Worm (Caenorhabditis elegans): ENCODE data around the gene F16F9.3.
A peak's percentile ranks its signal among the peaks of the same experiment; 100 is the strongest.

F16F9.3 gene

DNA sequence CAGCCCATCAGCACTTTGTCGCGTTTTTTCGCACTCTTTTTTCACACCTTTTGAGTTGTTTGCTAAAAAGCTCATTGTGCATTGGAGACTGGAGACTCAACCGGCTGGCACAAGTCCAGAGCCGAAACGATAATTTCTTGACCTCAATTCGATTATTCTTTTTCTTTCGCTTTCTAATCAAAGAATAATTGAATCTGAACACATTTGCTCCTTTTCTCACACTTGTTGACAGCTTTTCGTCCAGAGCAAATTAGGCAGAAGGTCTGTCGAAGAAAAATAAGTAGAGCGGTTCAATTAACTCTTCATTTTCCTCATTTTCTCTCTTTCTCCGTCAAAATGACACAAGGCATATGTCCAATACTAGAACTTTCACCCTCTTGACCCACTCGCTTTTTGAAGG, 12.5 kb upstream of the F16F9.3 start:
- no peak for TF ChIP-seq hlh-4 (tag; optimal IDR thresholded peaks at IDR 0.05)
- peak; percentile 52 for TF ChIP-seq blmp-1 (tag; optimal IDR thresholded peaks at IDR 0.05)
- peak; percentile 8 for TF ChIP-seq ceh-8 (GFP tag; optimal IDR thresholded peaks at IDR 0.05)

DNA sequence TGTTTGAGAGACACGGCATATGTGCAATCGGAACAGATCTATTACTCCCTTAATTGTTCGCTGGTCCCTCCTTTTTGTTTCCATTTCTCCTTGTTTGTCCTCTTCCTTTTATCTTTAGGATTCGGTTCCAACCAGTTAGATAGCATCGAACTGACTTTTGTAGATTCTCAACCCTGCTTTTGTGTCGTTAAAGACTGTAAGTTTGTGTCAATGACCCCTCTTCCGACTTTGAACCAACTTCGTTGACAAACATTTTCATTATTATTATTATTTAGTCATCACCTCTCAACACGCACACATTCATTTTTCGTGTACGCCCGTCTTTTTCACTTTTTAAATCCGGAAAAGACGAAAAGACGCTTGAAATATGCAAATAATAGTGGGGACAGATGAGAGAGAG, 11.3 kb upstream of the F16F9.3 start, which contains the start of gene F16F9.1:
Gene F16F9.1 (plus strand): TSS at position 301 of the 400 bp plus-strand sequence.
- TF ChIP-seq fkh-4 (tag; optimal IDR thresholded peaks at IDR 0.05; ENCODE audit: borderline replicate concordance) (no peak), unc-30 (tag; optimal IDR thresholded peaks at IDR 0.05) (no peak), mef-2 (tag; optimal IDR thresholded peaks at IDR 0.05) (no peak), hlh-17 (GFP tag; optimal IDR thresholded peaks at IDR 0.05; ENCODE audit: borderline replicate concordance) (no peak), nhr-28 (tag; optimal IDR thresholded peaks at IDR 0.05) (no peak), rnt-1 (tag; optimal IDR thresholded peaks at IDR 0.05) (no peak), elt-2 (tag; optimal IDR thresholded peaks at IDR 0.05) (no peak), aha-1 (tag; optimal IDR thresholded peaks at IDR 0.05) (no peak), sup-37 (GFP tag; optimal IDR thresholded peaks at IDR 0.05) (no peak), sptf-1 (tag; optimal IDR thresholded peaks at IDR 0.05) (no peak), hlh-4 (tag; optimal IDR thresholded peaks at IDR 0.05) (no peak)

DNA sequence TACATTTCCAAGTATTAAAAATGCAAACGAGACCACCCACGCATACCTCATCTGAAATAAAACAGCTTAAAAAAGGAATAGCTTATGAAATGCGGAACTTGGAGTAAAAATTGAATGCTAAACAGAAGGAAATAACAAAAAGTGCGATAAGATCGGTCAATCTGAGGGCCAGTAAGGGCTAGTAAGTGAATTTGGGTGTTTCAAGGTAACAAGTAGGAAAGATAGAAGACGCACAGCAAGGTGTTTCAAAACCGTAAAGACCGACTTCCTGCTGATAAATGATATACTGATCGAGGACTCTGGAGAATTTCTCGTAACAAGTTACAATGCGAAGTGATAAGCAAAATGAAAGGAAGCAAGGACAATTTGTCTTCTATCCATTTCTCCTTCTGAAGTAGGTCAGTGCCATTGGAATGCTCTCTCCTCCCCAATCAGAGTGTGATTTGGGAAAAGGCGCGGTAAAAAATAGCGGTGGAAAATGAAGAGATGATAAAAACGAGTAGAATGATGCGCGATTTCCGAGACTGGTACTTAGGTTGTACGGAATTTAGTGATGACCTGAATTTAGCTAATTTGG, 1.7 kb upstream of the F16F9.3 start, which contains the start of gene dpy-6:
Gene dpy-6 (minus strand): TSS at position 51 of the 577 bp plus-strand sequence.
- TF ChIP-seq zip-4 (GFP tag; optimal IDR thresholded peaks at IDR 0.05) (no peak), C34B4.2 (tag; optimal IDR thresholded peaks at IDR 0.05) (no peak), lin-35 (GFP tag; optimal IDR thresholded peaks at IDR 0.05) (no peak), nhr-71 (tag; optimal IDR thresholded peaks at IDR 0.05) (no peak), mep-1 (tag; optimal IDR thresholded peaks at IDR 0.05) (no peak), irx-1 (tag; optimal IDR thresholded peaks at IDR 0.05) (no peak), nhr-28 (tag; optimal IDR thresholded peaks at IDR 0.05) (no peak), lin-14 (GFP tag; optimal IDR thresholded peaks at IDR 0.05) (peak; percentile 34), nhr-20 (tag; optimal IDR thresholded peaks at IDR 0.05) (no peak), isw-1 (GFP tag; IDR thresholded peaks at IDR 0.05) (no peak), snpc-4 (tag; optimal IDR thresholded peaks at IDR 0.05) (no peak), ztf-4 (tag; optimal IDR thresholded peaks at IDR 0.05) (no peak), ama-1 (optimal IDR thresholded peaks at IDR 0.05) (no peak), dsc-1 (tag; optimal IDR thresholded peaks at IDR 0.05) (no peak), rnt-1 (tag; optimal IDR thresholded peaks at IDR 0.05) (peak; percentile 3), alr-1 (tag; optimal IDR thresholded peaks at IDR 0.05; ENCODE audit: borderline replicate concordance) (no peak), sup-37 (GFP tag; optimal IDR thresholded peaks at IDR 0.05) (no peak), efl-1 (optimal IDR thresholded peaks at IDR 0.05) (no peak), efl-1 (GFP tag; optimal IDR thresholded peaks at IDR 0.05 in 1 of 2) (peak in 1 of 2 experiments; percentile 57), elt-3 (tag; optimal IDR thresholded peaks at IDR 0.05) (peak in 4 of 6 experiments; percentile 0 to 84 (median 31)), hpl-2 (GFP tag; optimal IDR thresholded peaks at IDR 0.05) (no peak), ceh-82 (tag; optimal IDR thresholded peaks at IDR 0.05) (no peak), blmp-1 (tag; optimal IDR thresholded peaks at IDR 0.05) (peak; percentile 82), aha-1 (tag; optimal IDR thresholded peaks at IDR 0.05) (no peak), unc-30 (tag; optimal IDR thresholded peaks at IDR 0.05) (no peak), nhr-85 (tag) (peak; percentile 79)

DNA sequence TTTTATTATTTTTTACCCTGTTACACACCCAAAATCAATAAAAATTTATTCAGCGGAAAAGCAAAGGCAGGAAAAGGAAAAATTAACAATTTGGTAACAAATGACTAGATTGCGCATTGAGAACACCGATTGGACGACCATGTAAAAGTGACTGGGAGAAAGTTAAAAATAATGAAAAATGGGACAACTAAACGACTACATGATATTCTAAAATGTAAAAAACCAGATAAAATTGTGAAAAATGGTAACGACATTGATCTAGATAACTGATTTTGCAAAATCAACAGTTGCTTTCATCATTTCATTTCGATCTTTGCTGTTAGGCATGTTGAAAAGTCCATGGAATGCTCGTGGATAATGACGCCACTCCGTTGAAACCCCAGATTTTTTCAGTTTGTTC, 2.4 kb downstream of the F16F9.3 start:
- TF ChIP-seq fkh-10 (GFP tag; optimal IDR thresholded peaks at IDR 0.05) (no peak), lin-15B (tag; optimal IDR thresholded peaks at IDR 0.05) (no peak), unc-130 (tag; optimal IDR thresholded peaks at IDR 0.05) (no peak), nhr-76 (tag; optimal IDR thresholded peaks at IDR 0.05) (no peak), ets-5 (GFP tag; IDR thresholded peaks at IDR 0.05) (no peak), aha-1 (tag; optimal IDR thresholded peaks at IDR 0.05) (no peak), F16B12.6 (tag; optimal IDR thresholded peaks at IDR 0.05) (no peak), nhr-11 (tag; optimal IDR thresholded peaks at IDR 0.05) (no peak), ceh-82 (tag; optimal IDR thresholded peaks at IDR 0.05) (no peak), ztf-4 (tag; optimal IDR thresholded peaks at IDR 0.05) (no peak), nhr-12 (tag; optimal IDR thresholded peaks at IDR 0.05) (no peak), xbp-1 (tag; optimal IDR thresholded peaks at IDR 0.05) (no peak), egl-13 (tag; optimal IDR thresholded peaks at IDR 0.05) (no peak), nhr-19 (GFP tag; conservative IDR thresholded peaks at IDR 0.05) (no peak), fkh-8 (tag; optimal IDR thresholded peaks at IDR 0.05) (no peak), C34B4.2 (tag; optimal IDR thresholded peaks at IDR 0.05) (no peak), ztf-11 (tag; optimal IDR thresholded peaks at IDR 0.05) (no peak)

Data from whole organism, L1 larva.